Worm (Caenorhabditis elegans): ENCODE measurements around the gene C14C10.2.

- TF ChIP-seq pqm-1 (tag; optimal IDR thresholded peaks at IDR 0.05) (no peak), pha-4 (tag; optimal IDR thresholded peaks at IDR 0.05) (no peak), nfya-1 (tag; optimal IDR thresholded peaks at IDR 0.05) (no peak)
Observed at ce11 chrV:12563187-12563586, 29.1 kb downstream of the C14C10.2 start, which contains the start of gene mrps-5.
